Worm (Caenorhabditis elegans) whole organism, L4 larva: ENCODE data around the gene B0244.4.

ENCODE experiments used
- D1046.2 ChIP-seq: fragments of 200-800 bp; sonication (Bioruptor generic); IDR thresholded peaks from 2 replicates; pipeline ENCODE4 v1.3.6; 2022; ENCODE audit warnings: missing genetic modification characterization, missing compliant biosample characterization
- F26F4.8 ChIP-seq: fragments of 200-800 bp; sonication (Bioruptor generic); conservative IDR thresholded peaks from 2 replicates; pipeline ENCODE4 v1.3.6; 2022; ENCODE audit warnings: missing genetic modification characterization, missing compliant biosample characterization
- F49E8.2 ChIP-seq: sonication (generic microtip); optimal IDR thresholded peaks from 2 replicates; lab custom pipeline; 2016; ENCODE audit warnings: missing compliant biosample characterization, mild to moderate bottlenecking, missing genetic modification characterization, borderline replicate concordance
- T20F7.1 ChIP-seq: fragments of 200-800 bp; sonication (Bioruptor generic); optimal IDR thresholded peaks from 2 replicates; lab custom pipeline; 2018; ENCODE audit warnings: mild to moderate bottlenecking, missing genetic modification characterization, missing compliant biosample characterization
- Y105C5A.15 ChIP-seq: fragments of 200-800 bp; sonication (Bioruptor generic); IDR thresholded peaks from 2 replicates; pipeline ENCODE4 v1.3.6; 2022; ENCODE audit warnings: missing genetic modification characterization, missing compliant biosample characterization
- Y5F2A.4 ChIP-seq: fragments of 200-800 bp; sonication (Bioruptor generic); optimal IDR thresholded peaks from 2 replicates; lab custom pipeline; 2018; ENCODE audit warnings: mild to moderate bottlenecking, missing genetic modification characterization, missing compliant biosample characterization
- Y75B8A.6 ChIP-seq: fragments of 200-800 bp; sonication (Bioruptor generic); IDR thresholded peaks from 2 replicates; pipeline ENCODE4 v1.3.6; 2022; ENCODE audit warnings: missing genetic modification reagents, missing genetic modification characterization, missing compliant biosample characterization
- aha-1 ChIP-seq: fragments of 150-350 bp; peaks from one replicate; lab custom pipeline; 2014; ENCODE audit warnings: missing biosample characterization, missing genetic modification characterization
- ceh-28 ChIP-seq: fragments of 150-350 bp; optimal IDR thresholded peaks from 2 replicates; lab custom pipeline; 2014; ENCODE audit warnings: missing biosample characterization, missing genetic modification reagents, missing genetic modification characterization
- ces-1 ChIP-seq: fragments of 150-350 bp; sonication (generic microtip); optimal IDR thresholded peaks from 4 replicates; lab custom pipeline; 2014; ENCODE audit warnings: missing biosample characterization, missing genetic modification reagents, missing genetic modification characterization
- ctbp-1 ChIP-seq: fragments of 200-800 bp; sonication (Bioruptor generic); IDR thresholded peaks from 2 replicates; pipeline ENCODE4 v1.3.6; 2022; ENCODE audit warnings: missing genetic modification reagents, missing genetic modification characterization, missing compliant biosample characterization
- daf-16 ChIP-seq, 3 experiments: sonication (generic microtip); optimal IDR thresholded peaks; 2 replicates each; lab custom pipeline; 2016 to 2017; ENCODE audit warnings: missing genetic modification characterization in 3 of 3, missing genetic modification reagents in 3 of 3, mild to moderate bottlenecking in 2 of 3, missing compliant biosample characterization in 2 of 3, missing biosample characterization in 1 of 3, moderate library complexity in 1 of 3
- dmd-6 ChIP-seq: fragments of 200-800 bp; sonication (Bioruptor generic); IDR thresholded peaks from 2 replicates; pipeline ENCODE4 v1.3.6; 2022; ENCODE audit warnings: missing genetic modification reagents, missing genetic modification characterization, missing compliant biosample characterization
- dpl-1 ChIP-seq: fragments of 150-350 bp; optimal IDR thresholded peaks from 2 replicates; lab custom pipeline; 2014; ENCODE audit warnings: missing biosample characterization, missing genetic modification reagents, missing genetic modification characterization
- duxl-1 ChIP-seq: sonication (generic microtip); optimal IDR thresholded peaks from 2 replicates; lab custom pipeline; 2016; ENCODE audit warnings: mild to moderate bottlenecking, missing genetic modification characterization, moderate library complexity, missing compliant biosample characterization; ENCODE audit not compliant: poor library complexity
- egl-27 ChIP-seq: sonication (generic microtip); optimal IDR thresholded peaks from 3 replicates; lab custom pipeline; 2017; ENCODE audit warnings: missing biosample characterization, missing genetic modification reagents, missing genetic modification characterization
- egl-43 ChIP-seq: fragments of 200-800 bp; sonication (Bioruptor generic); IDR thresholded peaks from 2 replicates; pipeline ENCODE4 v1.3.6; 2022; ENCODE audit warnings: missing genetic modification reagents, missing genetic modification characterization, missing compliant biosample characterization
- fkh-10 ChIP-seq: fragments of 150-350 bp; optimal IDR thresholded peaks from 2 replicates; lab custom pipeline; 2014; ENCODE audit warnings: missing biosample characterization, missing genetic modification reagents, missing genetic modification characterization
- fos-1 ChIP-seq: fragments of 150-350 bp; optimal IDR thresholded peaks from 2 replicates; lab custom pipeline; 2014; ENCODE audit warnings: missing biosample characterization, missing genetic modification characterization
- gei-8 ChIP-seq: fragments of 200-800 bp; sonication (Bioruptor generic); optimal IDR thresholded peaks from 2 replicates; lab custom pipeline; 2018; ENCODE audit warnings: mild to moderate bottlenecking, missing genetic modification characterization, missing compliant biosample characterization
- hif-1 ChIP-seq, 2 experiments: sonication (generic microtip); optimal IDR thresholded peaks; 2 replicates each; lab custom pipeline; 2016 to 2017; ENCODE audit warnings: missing compliant biosample characterization in 2 of 2, missing genetic modification characterization in 2 of 2, missing genetic modification reagents in 2 of 2, missing genotype in 2 of 2, mild to moderate bottlenecking in 1 of 2
- hlh-11 ChIP-seq: fragments of 200-800 bp; sonication (Bioruptor generic); optimal IDR thresholded peaks from 2 replicates; lab custom pipeline; 2018; ENCODE audit warnings: mild to moderate bottlenecking, missing genetic modification characterization, missing compliant biosample characterization
- hlh-30 ChIP-seq: sonication (generic microtip); optimal IDR thresholded peaks from 2 replicates; lab custom pipeline; 2017; ENCODE audit warnings: antibody characterized with exemption, mild to moderate bottlenecking, missing genetic modification characterization, missing compliant biosample characterization; ENCODE audit not compliant: insufficient read depth
- lim-7 ChIP-seq: fragments of 200-800 bp; sonication (Bioruptor generic); IDR thresholded peaks from 2 replicates; pipeline ENCODE4 v1.3.6; 2022; ENCODE audit warnings: missing genetic modification characterization, missing compliant biosample characterization
- lin-1 ChIP-seq: fragments of 200-800 bp; sonication (Bioruptor generic); IDR thresholded peaks from 2 replicates; pipeline ENCODE4 v1.3.6; 2022; ENCODE audit warnings: missing genetic modification reagents, missing genetic modification characterization, missing compliant biosample characterization
- lin-13 ChIP-seq: fragments of 150-350 bp; optimal IDR thresholded peaks from 2 replicates; lab custom pipeline; 2014; ENCODE audit warnings: missing biosample characterization, missing genetic modification reagents, missing genetic modification characterization
- lin-15B ChIP-seq: fragments of 150-350 bp; sonication (generic microtip); optimal IDR thresholded peaks from 3 replicates; lab custom pipeline; 2014; ENCODE audit warnings: missing biosample characterization, missing genetic modification characterization
- lin-29 ChIP-seq: fragments of 200-800 bp; sonication (Bioruptor generic); IDR thresholded peaks from 2 replicates; pipeline ENCODE4 v1.3.6; 2022; ENCODE audit warnings: missing genetic modification reagents, missing genetic modification characterization, missing compliant biosample characterization
- lsy-2 ChIP-seq, 2 experiments: fragments of 150-350 bp in 1 of 2; sonication (generic microtip) in 1 of 2; optimal IDR thresholded peaks; 2 replicates each; lab custom pipeline; 2014 to 2017; ENCODE audit warnings: missing biosample characterization in 2 of 2, missing genetic modification characterization in 2 of 2
- madf-9 ChIP-seq: fragments of 200-800 bp; sonication (Bioruptor generic); conservative IDR thresholded peaks from 2 replicates; pipeline ENCODE4 v1.3.6; 2022; ENCODE audit warnings: missing genetic modification reagents, missing genetic modification characterization, missing compliant biosample characterization
- mep-1 ChIP-seq: fragments of 150-350 bp; sonication (generic microtip); optimal IDR thresholded peaks from 3 replicates; lab custom pipeline; 2014; ENCODE audit warnings: missing biosample characterization, missing genetic modification characterization
- mes-2 ChIP-seq: sonication (generic microtip); optimal IDR thresholded peaks from 2 replicates; lab custom pipeline; 2016; ENCODE audit warnings: missing genotype, mild to moderate bottlenecking, missing genetic modification characterization, missing compliant biosample characterization; ENCODE audit not compliant: poor library complexity, severe bottlenecking
- mxl-3 ChIP-seq: fragments of 200-800 bp; sonication (Bioruptor generic); optimal IDR thresholded peaks from 2 replicates; lab custom pipeline; 2018; ENCODE audit warnings: mild to moderate bottlenecking, missing genetic modification characterization, missing compliant biosample characterization
- nhr-11 ChIP-seq: fragments of 150-350 bp; optimal IDR thresholded peaks from 2 replicates; lab custom pipeline; 2014; ENCODE audit warnings: missing biosample characterization, missing genetic modification characterization
- nhr-237 ChIP-seq: sonication (generic microtip); optimal IDR thresholded peaks from 2 replicates; lab custom pipeline; 2017; ENCODE audit warnings: missing biosample characterization, missing genetic modification characterization
- php-3 ChIP-seq: fragments of 200-800 bp; sonication (Bioruptor generic); IDR thresholded peaks from 2 replicates; pipeline ENCODE4 v1.3.6; 2022; ENCODE audit warnings: missing genetic modification reagents, missing genetic modification characterization, missing compliant biosample characterization
- pqm-1 ChIP-seq: sonication (generic microtip); optimal IDR thresholded peaks from 2 replicates; lab custom pipeline; 2017; ENCODE audit warnings: missing biosample characterization, missing genetic modification characterization
- saeg-2 ChIP-seq: fragments of 200-800 bp; sonication (Bioruptor generic); IDR thresholded peaks from 2 replicates; pipeline ENCODE4 v1.3.6; 2022; ENCODE audit warnings: missing genetic modification reagents, missing genetic modification characterization, missing compliant biosample characterization
- spr-1 ChIP-seq: sonication (generic microtip); optimal IDR thresholded peaks from 2 replicates; lab custom pipeline; 2016; ENCODE audit warnings: mild to moderate bottlenecking, missing genetic modification characterization, missing compliant biosample characterization
- tra-1 ChIP-seq: fragments of 200-800 bp; sonication (Bioruptor generic); IDR thresholded peaks from 2 replicates; pipeline ENCODE4 v1.3.6; 2022; ENCODE audit warnings: missing genetic modification reagents, missing genetic modification characterization, missing compliant biosample characterization
- unc-130 ChIP-seq: sonication (generic microtip); optimal IDR thresholded peaks from 2 replicates; lab custom pipeline; 2016; ENCODE audit warnings: missing genetic modification reagents, missing genetic modification characterization, missing compliant biosample characterization
- unc-62 ChIP-seq, 3 experiments: fragments of 150-350 bp in 1 of 3; sonication (generic microtip); optimal IDR thresholded peaks in 2 of 3; peaks in 1 of 3; 1 replicate in 1 of 3; 2 replicates in 2 of 3; lab custom pipeline; 2014 to 2017; ENCODE audit warnings: missing biosample characterization in 3 of 3, missing genetic modification characterization in 3 of 3, missing genetic modification reagents in 3 of 3, missing genotype in 1 of 3
- vab-7 ChIP-seq: fragments of 200-800 bp; sonication (Bioruptor generic); IDR thresholded peaks from 2 replicates; pipeline ENCODE4 v1.3.6; 2022; ENCODE audit warnings: missing genetic modification reagents, missing genetic modification characterization, missing compliant biosample characterization
- zag-1 ChIP-seq: fragments of 150-350 bp; optimal IDR thresholded peaks from 2 replicates; lab custom pipeline; 2014; ENCODE audit warnings: missing biosample characterization, missing genetic modification characterization
- zip-2 ChIP-seq: fragments of 150-350 bp; optimal IDR thresholded peaks from 2 replicates; lab custom pipeline; 2014; ENCODE audit warnings: missing biosample characterization, missing genetic modification characterization
- ztf-7 ChIP-seq: fragments of 150-350 bp; optimal IDR thresholded peaks from 2 replicates; lab custom pipeline; 2014; ENCODE audit warnings: missing biosample characterization, missing genetic modification characterization

B0244.4 gene

DNA sequence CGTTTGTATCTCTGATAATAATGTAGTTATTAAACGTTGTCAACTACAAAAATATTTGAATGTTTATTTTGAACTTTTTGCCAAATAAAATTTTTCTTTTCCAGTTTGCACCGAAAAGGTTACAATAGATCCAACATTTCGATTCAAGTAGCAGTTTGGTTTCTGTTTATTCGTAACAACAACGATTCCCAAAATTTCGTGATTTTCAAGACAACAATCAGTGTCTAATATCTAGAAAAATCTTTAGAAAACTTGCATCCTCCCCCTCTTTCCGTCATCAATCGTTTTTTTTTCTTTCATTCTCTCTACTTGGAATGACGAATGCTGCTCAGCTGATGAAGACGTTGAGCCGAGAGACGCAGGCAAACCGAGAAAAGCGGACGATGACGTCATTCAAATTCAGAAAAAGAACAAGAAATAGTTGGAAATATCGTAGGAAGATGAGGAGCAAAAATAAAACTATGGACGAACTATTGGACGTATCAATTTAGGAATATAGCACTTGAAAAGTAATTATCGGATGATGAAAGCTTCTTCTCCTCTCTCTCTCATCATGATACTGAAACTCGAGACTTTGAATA is 11.3 kb downstream of the B0244.4 start (continued):
- 0 out of 2 replicates have a peak, but pooled peaks have one; percentile 11 for TF ChIP-seq tra-1 (GFP tag; lab: Robert Waterston, UW)
- TF ChIP-seq lim-7 (GFP tag; lab: Robert Waterston, UW): no peak
- TF ChIP-seq zag-1 (tag; lab: Kevin White, UChicago): no peak
- TF ChIP-seq dpl-1 (GFP tag; lab: Kevin White, UChicago): peak; percentile 21
- TF ChIP-seq lin-13: no peak
- TF ChIP-seq mep-1 (tag; lab: Kevin White, UChicago): peak; percentile 59
- TF ChIP-seq dmd-6 (GFP tag; lab: Robert Waterston, UW): peak; percentile 50
- no peak for TF ChIP-seq lin-15B (tag; lab: Kevin White, UChicago)
- TF ChIP-seq madf-9 (GFP tag; lab: Robert Waterston, UW): no peak
- TF ChIP-seq php-3 (GFP tag; lab: Robert Waterston, UW): no peak
- no peak for TF ChIP-seq fos-1 (tag; lab: Kevin White, UChicago)
- no peak for TF ChIP-seq F49E8.2 (tag; lab: Kevin White, UChicago)
- TF ChIP-seq aha-1 (tag; lab: Kevin White, UChicago): peak; percentile 98
- no peak for TF ChIP-seq duxl-1 (tag; lab: Kevin White, UChicago)
- TF ChIP-seq pqm-1: no peak
- no peak for TF ChIP-seq nhr-237 (tag; lab: Kevin White, UChicago)
- TF ChIP-seq fkh-10 (GFP tag; lab: Kevin White, UChicago): peak; percentile 85
- TF ChIP-seq hif-1 (tag; optimal IDR thresholded peaks at IDR 0.05; lab: Kevin White, UChicago): peak in 1 of 2 experiments; percentile 65
- peak; percentile 20 for TF ChIP-seq mes-2 (tag; lab: Kevin White, UChicago)
- peak; percentile 63 for TF ChIP-seq hlh-30
- TF ChIP-seq ctbp-1 (GFP tag; lab: Robert Waterston, UW): peak; percentile 84
- no peak for TF ChIP-seq spr-1 (tag; lab: Kevin White, UChicago)
- TF ChIP-seq ces-1: no peak
- TF ChIP-seq egl-43 (GFP tag; lab: Robert Waterston, UW): 0 out of 2 replicates have a peak, but pooled peaks have one; percentile 29
- 0 out of 2 replicates have a peak, but pooled peaks have one; percentile 31 for TF ChIP-seq saeg-2 (GFP tag; lab: Robert Waterston, UW)
- TF ChIP-seq unc-130: no peak
- TF ChIP-seq mxl-3 (GFP tag; lab: Kevin White, UChicago): no peak
- no peak for TF ChIP-seq F26F4.8 (GFP tag; lab: Robert Waterston, UW)
- TF ChIP-seq daf-16 (GFP tag; optimal IDR thresholded peaks at IDR 0.05; lab: Kevin White, UChicago): no peak
- no peak for TF ChIP-seq daf-16 (tag; optimal IDR thresholded peaks at IDR 0.05; lab: Kevin White, UChicago)
- no peak for TF ChIP-seq D1046.2 (GFP tag; lab: Robert Waterston, UW)
- peak; percentile 64 for TF ChIP-seq hlh-11 (tag; lab: Kevin White, UChicago)
- TF ChIP-seq T20F7.1 (GFP tag; lab: Kevin White, UChicago): no peak

DNA sequence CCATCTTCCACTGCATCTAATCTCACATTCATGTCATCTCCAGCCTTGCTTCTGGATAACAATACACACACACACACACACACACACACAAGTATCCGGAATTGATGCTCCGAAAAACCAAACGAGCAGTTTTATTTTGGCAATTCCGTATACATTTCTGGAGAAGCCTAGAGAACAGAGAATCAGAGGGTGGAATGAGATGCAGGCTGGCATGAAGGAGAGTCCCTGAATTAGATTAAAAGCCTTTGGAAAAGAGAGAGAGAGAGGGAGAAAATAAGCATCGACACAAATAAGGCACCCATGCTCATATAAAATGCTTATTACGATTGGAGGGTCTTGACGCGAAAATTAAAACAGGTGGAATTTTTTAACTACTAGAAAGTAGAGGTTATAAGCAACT is 13.4 kb downstream of the B0244.4 start:
- TF ChIP-seq lsy-2 (tag; optimal IDR thresholded peaks at IDR 0.05; lab: Kevin White, UChicago) (peak in 1 of 2 experiments; percentile 28), vab-7 (no peak), ctbp-1 (GFP tag; lab: Robert Waterston, UW) (0 out of 2 replicates have a peak, but pooled peaks have one; percentile 7), unc-62 (GFP tag; optimal IDR thresholded peaks at IDR 0.05 in 1 of 2; lab: Kevin White, UChicago) (peak in 1 of 2 experiments; percentile 1), unc-62 (tag; optimal IDR thresholded peaks at IDR 0.05; lab: Kevin White, UChicago) (no peak), aha-1 (tag; lab: Kevin White, UChicago) (peak; percentile 85)

- TF ChIP-seq ztf-7 (tag; lab: Kevin White, UChicago) (no peak), egl-27 (tag; lab: Kevin White, UChicago) (no peak), lin-1 (GFP tag; lab: Robert Waterston, UW) (no peak), Y75B8A.6 (GFP tag; lab: Robert Waterston, UW) (peak; percentile 73; the same call in 1 of the 2 replicates), pqm-1 (no peak), F49E8.2 (tag; lab: Kevin White, UChicago) (no peak), gei-8 (GFP tag; lab: Kevin White, UChicago) (no peak), Y105C5A.15 (GFP tag; lab: Robert Waterston, UW) (peak; percentile 76; the same call in 1 of the 2 replicates), Y5F2A.4 (GFP tag; lab: Kevin White, UChicago) (no peak), zip-2 (no peak), ceh-28 (tag; lab: Kevin White, UChicago) (no peak), nhr-11 (no peak), lin-13 (no peak), duxl-1 (tag; lab: Kevin White, UChicago) (no peak), D1046.2 (GFP tag; lab: Robert Waterston, UW) (0 out of 2 replicates have a peak, but pooled peaks have one; percentile 70), lin-29 (no peak)
Observed at ce11 chrIII:5761886-5762285, 14.6 kb downstream of the B0244.4 start.
